Worm (Caenorhabditis elegans) whole organism, L2 larva: Measurements from ENCODE around the gene B0563.7.

ENCODE experiments used
- C34F6.9 ChIP-seq: fragments of 150-350 bp; optimal IDR thresholded peaks from 2 replicates; lab custom pipeline; 2014; ENCODE audit warnings: missing biosample characterization, missing genetic modification characterization
- F13H6.1 ChIP-seq: sonication (generic microtip); optimal IDR thresholded peaks from 2 replicates; lab custom pipeline; 2016; ENCODE audit warnings: missing genetic modification characterization, missing compliant biosample characterization
- R02D3.7 ChIP-seq: fragments of 150-350 bp; optimal IDR thresholded peaks from 2 replicates; lab custom pipeline; 2014; ENCODE audit warnings: missing biosample characterization, missing genetic modification characterization
- Y55F3AM.14 ChIP-seq: fragments of 200-800 bp; sonication (Bioruptor generic); optimal IDR thresholded peaks from 2 replicates; lab custom pipeline; 2018; ENCODE audit warnings: mild to moderate bottlenecking, missing genetic modification characterization, missing compliant biosample characterization
- ZK546.5 ChIP-seq: sonication (generic microtip); optimal IDR thresholded peaks from 2 replicates; lab custom pipeline; 2017; ENCODE audit warnings: missing biosample characterization, missing genetic modification characterization
- alr-1 ChIP-seq: fragments of 150-350 bp; optimal IDR thresholded peaks from 2 replicates; lab custom pipeline; 2014; ENCODE audit warnings: missing biosample characterization, missing genetic modification characterization
- aly-2 ChIP-seq: fragments of 150-350 bp; optimal IDR thresholded peaks from 2 replicates; lab custom pipeline; 2014; ENCODE audit warnings: missing biosample characterization, missing genetic modification characterization
- ama-1 ChIP-seq: fragments of 150-350 bp; optimal IDR thresholded peaks from 2 replicates; lab custom pipeline; 2018; ENCODE audit warnings: inconsistent platforms
- blmp-1 ChIP-seq: sonication (generic microtip); optimal IDR thresholded peaks from 2 replicates; lab custom pipeline; 2017; ENCODE audit warnings: missing genetic modification characterization, mild to moderate bottlenecking, missing compliant biosample characterization, antibody characterized with exemption, moderate library complexity; ENCODE audit not compliant: insufficient read depth
- ceh-16 ChIP-seq: fragments of 150-350 bp; optimal IDR thresholded peaks from 2 replicates; lab custom pipeline; 2014; ENCODE audit warnings: missing biosample characterization, missing genetic modification characterization
- ceh-82 ChIP-seq: fragments of 150-350 bp; optimal IDR thresholded peaks from 2 replicates; lab custom pipeline; 2014; ENCODE audit warnings: missing biosample characterization, missing genetic modification characterization
- crh-2 ChIP-seq: sonication (generic microtip); optimal IDR thresholded peaks from 2 replicates; lab custom pipeline; 2017; ENCODE audit warnings: missing biosample characterization, missing genetic modification characterization
- dmd-4 ChIP-seq: sonication (generic microtip); optimal IDR thresholded peaks from 2 replicates; lab custom pipeline; 2017; ENCODE audit warnings: missing biosample characterization, missing genetic modification characterization
- egl-27 ChIP-seq: sonication (generic microtip); optimal IDR thresholded peaks from 3 replicates; lab custom pipeline; 2017; ENCODE audit warnings: missing biosample characterization, missing genetic modification reagents, missing genetic modification characterization
- elt-1 ChIP-seq: fragments of 150-350 bp; optimal IDR thresholded peaks from 2 replicates; lab custom pipeline; 2014; ENCODE audit warnings: missing biosample characterization, missing genetic modification characterization
- elt-3 ChIP-seq: sonication (generic microtip); optimal IDR thresholded peaks from 2 replicates; lab custom pipeline; 2017; ENCODE audit warnings: missing biosample characterization, missing genetic modification characterization
- fos-1 ChIP-seq: fragments of 150-350 bp; optimal IDR thresholded peaks from 2 replicates; lab custom pipeline; 2014; ENCODE audit warnings: missing biosample characterization, missing genetic modification characterization
- gmeb-1 ChIP-seq: fragments of 150-350 bp; optimal IDR thresholded peaks from 2 replicates; lab custom pipeline; 2014; ENCODE audit warnings: missing biosample characterization, missing genetic modification characterization
- lin-11 ChIP-seq: fragments of 150-350 bp; sonication (generic microtip); optimal IDR thresholded peaks from 2 replicates; lab custom pipeline; 2014; ENCODE audit warnings: missing biosample characterization, missing genetic modification characterization, inconsistent platforms, mixed read lengths
- lin-13 ChIP-seq: fragments of 150-350 bp; optimal IDR thresholded peaks from 2 replicates; lab custom pipeline; 2014; ENCODE audit warnings: missing biosample characterization, missing genetic modification reagents, missing genetic modification characterization
- lin-39 ChIP-seq: fragments of 150-350 bp; optimal IDR thresholded peaks from 2 replicates; lab custom pipeline; 2014; ENCODE audit warnings: missing biosample characterization, missing genetic modification reagents, missing genetic modification characterization
- lsy-2 ChIP-seq, 2 experiments: fragments of 150-350 bp in 1 of 2; sonication (generic microtip) in 1 of 2; optimal IDR thresholded peaks; 2 replicates each; lab custom pipeline; 2014 to 2017; ENCODE audit warnings: missing biosample characterization in 2 of 2, missing genetic modification characterization in 2 of 2
- mab-5 ChIP-seq: fragments of 150-350 bp; optimal IDR thresholded peaks from 2 replicates; lab custom pipeline; 2014; ENCODE audit warnings: missing biosample characterization, missing genetic modification characterization
- mbf-1 ChIP-seq: sonication (generic microtip); optimal IDR thresholded peaks from 2 replicates; lab custom pipeline; 2017; ENCODE audit warnings: missing biosample characterization, missing genetic modification characterization
- mdl-1 ChIP-seq, 2 experiments: fragments of 150-350 bp in 1 of 2; sonication (generic microtip) in 1 of 2; optimal IDR thresholded peaks; 2 replicates each; lab custom pipeline; 2017; ENCODE audit warnings: missing biosample characterization in 2 of 2, missing genetic modification characterization in 2 of 2
- nhr-10 ChIP-seq: sonication (generic microtip); optimal IDR thresholded peaks from 2 replicates; lab custom pipeline; 2017; ENCODE audit warnings: missing biosample characterization, missing genetic modification characterization
- nhr-11 ChIP-seq: fragments of 150-350 bp; optimal IDR thresholded peaks from 2 replicates; lab custom pipeline; 2014; ENCODE audit warnings: missing biosample characterization, missing genetic modification characterization
- nhr-12 ChIP-seq: fragments of 150-350 bp; optimal IDR thresholded peaks from 2 replicates; lab custom pipeline; 2014; ENCODE audit warnings: missing biosample characterization, missing genetic modification characterization
- nhr-129 ChIP-seq: fragments of 150-350 bp; optimal IDR thresholded peaks from 2 replicates; lab custom pipeline; 2014; ENCODE audit warnings: missing biosample characterization, missing genetic modification characterization
- nhr-21 ChIP-seq: fragments of 150-350 bp; optimal IDR thresholded peaks from 2 replicates; lab custom pipeline; 2014; ENCODE audit warnings: missing biosample characterization, missing genetic modification characterization
- nhr-23 ChIP-seq: fragments of 150-350 bp; optimal IDR thresholded peaks from 2 replicates; lab custom pipeline; 2014; ENCODE audit warnings: missing biosample characterization, missing genetic modification reagents, missing genetic modification characterization
- nhr-237 ChIP-seq: fragments of 150-350 bp; optimal IDR thresholded peaks from 2 replicates; lab custom pipeline; 2014; ENCODE audit warnings: missing biosample characterization, missing genetic modification characterization
- nhr-25 ChIP-seq: fragments of 150-350 bp; sonication (generic microtip); optimal IDR thresholded peaks from 3 replicates; lab custom pipeline; 2014; ENCODE audit warnings: missing biosample characterization, missing genetic modification characterization
- nhr-6 ChIP-seq: fragments of 150-350 bp; optimal IDR thresholded peaks from 2 replicates; lab custom pipeline; 2014; ENCODE audit warnings: missing biosample characterization, missing genetic modification characterization
- nhr-77 ChIP-seq: fragments of 150-350 bp; optimal IDR thresholded peaks from 2 replicates; lab custom pipeline; 2014; ENCODE audit warnings: missing biosample characterization, missing genetic modification characterization
- peb-1 ChIP-seq: fragments of 150-350 bp; optimal IDR thresholded peaks from 2 replicates; lab custom pipeline; 2014; ENCODE audit warnings: missing biosample characterization, missing genetic modification characterization
- sem-4 ChIP-seq: fragments of 150-350 bp; optimal IDR thresholded peaks from 2 replicates; lab custom pipeline; 2014; ENCODE audit warnings: missing biosample characterization, missing genetic modification reagents, missing genetic modification characterization
- skn-1 ChIP-seq: sonication (generic microtip); optimal IDR thresholded peaks from 2 replicates; lab custom pipeline; 2017; ENCODE audit warnings: missing biosample characterization, missing genetic modification characterization
- sma-3 ChIP-seq: sonication (generic microtip); optimal IDR thresholded peaks from 2 replicates; lab custom pipeline; 2016; ENCODE audit warnings: missing genetic modification reagents, missing genetic modification characterization, missing compliant biosample characterization
- sma-9 ChIP-seq, 2 experiments: fragments of 150-350 bp in 1 of 2; sonication (generic microtip) in 1 of 2; optimal IDR thresholded peaks; 2 replicates each; lab custom pipeline; 2014 to 2016; ENCODE audit warnings: missing genetic modification characterization in 2 of 2, mild to moderate bottlenecking in 1 of 2, missing biosample characterization in 1 of 2, missing compliant biosample characterization in 1 of 2, missing genetic modification reagents in 1 of 2, moderate library complexity in 1 of 2
- snpc-4 ChIP-seq: fragments of 150-350 bp; optimal IDR thresholded peaks from 2 replicates; lab custom pipeline; 2014; ENCODE audit warnings: missing biosample characterization, missing genetic modification characterization
- unc-39 ChIP-seq: fragments of 150-350 bp; optimal IDR thresholded peaks from 2 replicates; lab custom pipeline; 2014; ENCODE audit warnings: missing biosample characterization, missing genetic modification characterization
- unc-55 ChIP-seq: fragments of 150-350 bp; sonication (generic microtip); optimal IDR thresholded peaks from 3 replicates; lab custom pipeline; 2014; ENCODE audit warnings: missing biosample characterization, missing genetic modification reagents, missing genetic modification characterization
- unc-62 ChIP-seq: fragments of 150-350 bp; optimal IDR thresholded peaks from 2 replicates; lab custom pipeline; 2014; ENCODE audit warnings: missing biosample characterization, missing genetic modification reagents, missing genetic modification characterization
- zag-1 ChIP-seq: fragments of 150-350 bp; optimal IDR thresholded peaks from 2 replicates; lab custom pipeline; 2014; ENCODE audit warnings: missing biosample characterization, missing genetic modification characterization
- ztf-1 ChIP-seq: fragments of 200-800 bp; sonication (Bioruptor generic); conservative IDR thresholded peaks from 2 replicates; pipeline ENCODE4 v1.3.6; 2022; ENCODE audit warnings: missing genetic modification characterization, missing compliant biosample characterization
- ztf-11 ChIP-seq: sonication (generic microtip); optimal IDR thresholded peaks from 2 replicates; lab custom pipeline; 2017; ENCODE audit warnings: missing biosample characterization, missing genetic modification characterization
- ztf-4 ChIP-seq: fragments of 150-350 bp; optimal IDR thresholded peaks from 2 replicates; lab custom pipeline; 2014; ENCODE audit warnings: missing biosample characterization, missing genetic modification characterization

B0563.7 gene

ce11 chrX:9161253-9161904 is 7.3 kb upstream of the B0563.7 start:
- no peak for TF ChIP-seq snpc-4 (tag; lab: Kevin White, UChicago)
- no peak for TF ChIP-seq gmeb-1 (tag; lab: Kevin White, UChicago)
- TF ChIP-seq sma-9 (GFP tag; optimal IDR thresholded peaks at IDR 0.05; lab: Kevin White, UChicago), result peak; percentile 52
- TF ChIP-seq sma-9 (tag; optimal IDR thresholded peaks at IDR 0.05; lab: Kevin White, UChicago), result no peak
- TF ChIP-seq F13H6.1 (tag; lab: Kevin White, UChicago), result peak; percentile 67
- TF ChIP-seq sem-4 (tag; lab: Kevin White, UChicago), result peak; percentile 23
- TF ChIP-seq nhr-129 (tag; lab: Kevin White, UChicago), result peak; percentile 71
- TF ChIP-seq unc-39 (tag; lab: Kevin White, UChicago), result no peak
- TF ChIP-seq, all 48 proteins: peak for 4

ce11 chrX:9155751-9156150 is 1.6 kb upstream of the B0563.7 start:
- no peak for TF ChIP-seq ceh-82
- peak; percentile 20 for TF ChIP-seq fos-1 (tag; lab: Kevin White, UChicago)
- no peak for TF ChIP-seq ztf-11 (tag; lab: Kevin White, UChicago)
- no peak for TF ChIP-seq gmeb-1 (tag; lab: Kevin White, UChicago)

ce11 chrX:9150269-9150744 is 3.8 kb downstream of the B0563.7 start, which contains the start of gene tmbi-4:
Gene tmbi-4, plus strand, starts transcription at chrX:9150694.
- TF ChIP-seq gmeb-1 (tag; lab: Kevin White, UChicago) (no peak), sma-3 (GFP tag; lab: Kevin White, UChicago) (peak; percentile 32), aly-2 (no peak), ZK546.5 (tag; lab: Kevin White, UChicago) (no peak), nhr-25 (tag; lab: Kevin White, UChicago) (peak; percentile 34), mdl-1 (tag; optimal IDR thresholded peaks at IDR 0.05; lab: Kevin White, UChicago) (no peak), nhr-11 (tag; lab: Kevin White, UChicago) (no peak), mab-5 (tag; lab: Kevin White, UChicago) (peak; percentile 15), F13H6.1 (tag; lab: Kevin White, UChicago) (peak; percentile 53), nhr-10 (tag; lab: Kevin White, UChicago) (no peak), nhr-237 (tag; lab: Kevin White, UChicago) (no peak), fos-1 (tag; lab: Kevin White, UChicago) (peak; percentile 65), crh-2 (tag; lab: Kevin White, UChicago) (peak; percentile 94), nhr-77 (tag; lab: Kevin White, UChicago) (no peak), sma-9 (GFP tag; optimal IDR thresholded peaks at IDR 0.05; lab: Kevin White, UChicago) (peak; percentile 55), sma-9 (tag; optimal IDR thresholded peaks at IDR 0.05; lab: Kevin White, UChicago) (no peak), lsy-2 (tag; optimal IDR thresholded peaks at IDR 0.05; lab: Kevin White, UChicago) (peak in 1 of 2 experiments; percentile 69), mbf-1 (tag; lab: Kevin White, UChicago) (no peak), nhr-6 (tag; lab: Kevin White, UChicago) (no peak), zag-1 (tag; lab: Kevin White, UChicago) (no peak), unc-62 (GFP tag; lab: Kevin White, UChicago) (no peak), nhr-129 (tag; lab: Kevin White, UChicago) (peak; percentile 71), ztf-4 (tag; lab: Kevin White, UChicago) (no peak), lin-11 (no peak), lin-39 (tag; lab: Kevin White, UChicago) (no peak), ztf-1 (GFP tag; lab: Robert Waterston, UW) (no peak), Y55F3AM.14 (no peak), ztf-11 (tag; lab: Kevin White, UChicago) (no peak), C34F6.9 (tag; lab: Kevin White, UChicago) (peak; percentile 71), R02D3.7 (tag; lab: Kevin White, UChicago) (no peak), skn-1 (tag; lab: Kevin White, UChicago) (no peak), unc-39 (tag; lab: Kevin White, UChicago) (no peak), ceh-82 (no peak), elt-3 (tag; lab: Kevin White, UChicago) (no peak), alr-1 (no peak), unc-55 (GFP tag; lab: Kevin White, UChicago) (no peak), ama-1 (lab: Kevin White, UChicago) (no peak), nhr-12 (tag; lab: Kevin White, UChicago) (no peak), dmd-4 (tag; lab: Kevin White, UChicago) (no peak), lin-13 (GFP tag; lab: Kevin White, UChicago) (peak; percentile 48), elt-1 (no peak), nhr-21 (tag; lab: Kevin White, UChicago) (peak; percentile 26), nhr-23 (tag; lab: Kevin White, UChicago) (no peak), blmp-1 (peak; percentile 82), ceh-16 (no peak), peb-1 (tag; lab: Kevin White, UChicago) (no peak), egl-27 (tag; lab: Kevin White, UChicago) (no peak), sem-4 (tag; lab: Kevin White, UChicago) (peak; percentile 27)
